In genomic region chr2L:21263470-21264146, dm6 we compare ENCODE assay signal across 1 fruit fly cellular context.
TF ChIP-seq lines count a peak whose summit lies in the region.

No protein-coding gene starts in this region.

TF ChIP-seq in whole organism, embryonic, 481 proteins besides CTCF, POLR2A, EP300 and RAD21 (continued from another document and continues in another):
- TF ChIP-seq HLH3B (GFP tag; IDR thresholded peaks at IDR 0.05; lab: Robert Waterston, UW) = peak; percentile 39; the same call in 1 of the 2 replicates
- TF ChIP-seq E2f2 (GFP tag; IDR thresholded peaks at IDR 0.05; lab: Robert Waterston, UW) = peak; percentile 14; the same call in 1 of the 2 replicates
- TF ChIP-seq CG3726 (GFP tag; IDR thresholded peaks at IDR 0.05; lab: Robert Waterston, UW) = no peak
- TF ChIP-seq CG6654 (GFP tag; optimal IDR thresholded peaks at IDR 0.05; lab: Kevin White, UChicago) = no peak
- peak; percentile 25 for TF ChIP-seq lab (GFP tag; optimal IDR thresholded peaks at IDR 0.05; lab: Kevin White, UChicago)
- no peak for TF ChIP-seq eve (GFP tag; optimal IDR thresholded peaks at IDR 0.05; lab: Kevin White, UChicago)
- TF ChIP-seq CG11560 (tag; IDR thresholded peaks at IDR 0.05; lab: Robert Waterston, UW) = no peak
- TF ChIP-seq Dip2 (GFP tag; IDR thresholded peaks at IDR 0.05; lab: Robert Waterston, UW) = no peak
- peak; percentile 37 for TF ChIP-seq CG3281 (GFP tag; optimal IDR thresholded peaks at IDR 0.05; lab: Kevin White, UChicago)
- TF ChIP-seq CG8944 (GFP tag; optimal IDR thresholded peaks at IDR 0.05; lab: Kevin White, UChicago) = no peak
- TF ChIP-seq CG17361 (GFP tag; IDR thresholded peaks at IDR 0.05; lab: Robert Waterston, UW) = 0 out of 3 replicates have a peak, but pooled peaks have one; percentile 40
- no peak for TF ChIP-seq ase (GFP tag; IDR thresholded peaks at IDR 0.05; lab: Robert Waterston, UW)
- TF ChIP-seq nerfin-2 (GFP tag; IDR thresholded peaks at IDR 0.05; lab: Robert Waterston, UW; ENCODE audit: partially characterized antibody) = no peak
- no peak for TF ChIP-seq Jarid2 (GFP tag; optimal IDR thresholded peaks at IDR 0.05; lab: Kevin White, UChicago)
- peak; percentile 23 for TF ChIP-seq org-1 (GFP tag; optimal IDR thresholded peaks at IDR 0.05; lab: Kevin White, UChicago)
- TF ChIP-seq Sox100B (GFP tag; optimal IDR thresholded peaks at IDR 0.05; lab: Kevin White, UChicago) = peak; percentile 60
- no peak for TF ChIP-seq crol (GFP tag; IDR thresholded peaks at IDR 0.05; lab: Robert Waterston, UW)
- no peak for TF ChIP-seq CG10147 (GFP tag; optimal IDR thresholded peaks at IDR 0.05; lab: Kevin White, UChicago)
- TF ChIP-seq crp (GFP tag; optimal IDR thresholded peaks at IDR 0.05; lab: Kevin White, UChicago) = peak in 1 of 2 experiments; percentile 68
- peak; percentile 70; the same call in 2 of the 3 replicates for TF ChIP-seq row (GFP tag; IDR thresholded peaks at IDR 0.05; lab: Robert Waterston, UW)
- TF ChIP-seq CG2120 (GFP tag; optimal IDR thresholded peaks at IDR 0.05; lab: Kevin White, UChicago) = peak; percentile 36
- peak; percentile 6 for TF ChIP-seq Myb (GFP tag; optimal IDR thresholded peaks at IDR 0.05; lab: Kevin White, UChicago)
- no peak for TF ChIP-seq Aef1 (GFP tag; IDR thresholded peaks at IDR 0.05; lab: Robert Waterston, UW)
- no peak for TF ChIP-seq her (GFP tag; optimal IDR thresholded peaks at IDR 0.05; lab: Kevin White, UChicago)
- no peak for TF ChIP-seq slou (GFP tag; optimal IDR thresholded peaks at IDR 0.05; lab: Kevin White, UChicago)
- TF ChIP-seq Hr3 (GFP tag; optimal IDR thresholded peaks at IDR 0.05; lab: Kevin White, UChicago) = peak; percentile 6
- peak; percentile 98 for TF ChIP-seq CG14710 (tag; optimal IDR thresholded peaks at IDR 0.05; lab: Kevin White, UChicago)
- TF ChIP-seq Sry-β (GFP tag; optimal IDR thresholded peaks at IDR 0.05; lab: Kevin White, UChicago) = no peak
- no peak for TF ChIP-seq CG17186 (GFP tag; optimal IDR thresholded peaks at IDR 0.05; lab: Kevin White, UChicago)
- TF ChIP-seq CG9797 (GFP tag; optimal IDR thresholded peaks at IDR 0.05; lab: Kevin White, UChicago) = no peak
- TF ChIP-seq CG12391 (tag; optimal IDR thresholded peaks at IDR 0.05; lab: Kevin White, UChicago) = peak; percentile 26
- TF ChIP-seq CG13123 (GFP tag; optimal IDR thresholded peaks at IDR 0.05; lab: Kevin White, UChicago) = no peak
- TF ChIP-seq CG31441 (GFP tag; IDR thresholded peaks at IDR 0.05; lab: Robert Waterston, UW) = peak; percentile 57
- TF ChIP-seq Doc3 (GFP tag; IDR thresholded peaks at IDR 0.05; lab: Robert Waterston, UW; ENCODE audit: partially characterized antibody) = no peak
- no peak for TF ChIP-seq pan (optimal IDR thresholded peaks at IDR 0.05; lab: Kevin White, UChicago)
- TF ChIP-seq pan (GFP tag; optimal IDR thresholded peaks at IDR 0.05 in 1 of 2, IDR thresholded peaks at IDR 0.05 in 1 of 2) = no peak
- no peak for TF ChIP-seq E2f1 (GFP tag; IDR thresholded peaks at IDR 0.05; lab: Robert Waterston, UW)
- no peak for TF ChIP-seq Hr51 (GFP tag; optimal IDR thresholded peaks at IDR 0.05; lab: Kevin White, UChicago)
- no peak for TF ChIP-seq C15 (GFP tag; IDR thresholded peaks at IDR 0.05; lab: Robert Waterston, UW)
- TF ChIP-seq CoRest (tag; optimal IDR thresholded peaks at IDR 0.05; lab: Kevin White, UChicago) = no peak
- TF ChIP-seq ab (GFP tag; optimal IDR thresholded peaks at IDR 0.05; lab: Kevin White, UChicago) = no peak
- peak; percentile 31 for TF ChIP-seq CG8388 (GFP tag; optimal IDR thresholded peaks at IDR 0.05; lab: Kevin White, UChicago)
- TF ChIP-seq CG16779 (GFP tag; IDR thresholded peaks at IDR 0.05; lab: Robert Waterston, UW) = no peak
- no peak for TF ChIP-seq CG4617 (GFP tag; optimal IDR thresholded peaks at IDR 0.05; lab: Kevin White, UChicago; ENCODE audit: borderline replicate concordance)
- no peak for TF ChIP-seq sr (GFP tag; IDR thresholded peaks at IDR 0.05; lab: Robert Waterston, UW)
- TF ChIP-seq D19A (tag; optimal IDR thresholded peaks at IDR 0.05; lab: Kevin White, UChicago) = peak; percentile 92
- no peak for TF ChIP-seq CG8478 (optimal IDR thresholded peaks at IDR 0.05; lab: Kevin White, UChicago)
- peak in 1 of 2 experiments; percentile 25 for TF ChIP-seq dpn (GFP tag; optimal IDR thresholded peaks at IDR 0.05; lab: Kevin White, UChicago)
- TF ChIP-seq HHEX (GFP tag; optimal IDR thresholded peaks at IDR 0.05; lab: Kevin White, UChicago) = no peak
- peak in 1 of 2 experiments; percentile 52 for TF ChIP-seq bsh (GFP tag; optimal IDR thresholded peaks at IDR 0.05; lab: Kevin White, UChicago)
- TF ChIP-seq Dip3 (GFP tag; optimal IDR thresholded peaks at IDR 0.05; lab: Kevin White, UChicago) = no peak
- no peak for TF ChIP-seq Antp (GFP tag; optimal IDR thresholded peaks at IDR 0.05; lab: Kevin White, UChicago)
- TF ChIP-seq CG17568 (GFP tag; optimal IDR thresholded peaks at IDR 0.05; lab: Kevin White, UChicago) = peak; percentile 12
- no peak for TF ChIP-seq Pdp1 (GFP tag; optimal IDR thresholded peaks at IDR 0.05; lab: Kevin White, UChicago)
- peak; percentile 39 for TF ChIP-seq Meics (GFP tag; optimal IDR thresholded peaks at IDR 0.05; lab: Kevin White, UChicago)
- TF ChIP-seq CG3065 (GFP tag; optimal IDR thresholded peaks at IDR 0.05; lab: Kevin White, UChicago) = no peak
- TF ChIP-seq kay (GFP tag; optimal IDR thresholded peaks at IDR 0.05; lab: Kevin White, UChicago) = no peak
- TF ChIP-seq ind (GFP tag; optimal IDR thresholded peaks at IDR 0.05; lab: Kevin White, UChicago) = peak; percentile 29
- peak; percentile 22 for TF ChIP-seq CG9727 (GFP tag; optimal IDR thresholded peaks at IDR 0.05; lab: Kevin White, UChicago)
- no peak for TF ChIP-seq zfh2 (GFP tag; optimal IDR thresholded peaks at IDR 0.05; lab: Kevin White, UChicago)
- no peak for TF ChIP-seq gro (GFP tag; optimal IDR thresholded peaks at IDR 0.05; lab: Kevin White, UChicago)
- no peak for TF ChIP-seq toy (GFP tag; IDR thresholded peaks at IDR 0.05; lab: Robert Waterston, UW)
- no peak for TF ChIP-seq Mad (GFP tag; optimal IDR thresholded peaks at IDR 0.05; lab: Kevin White, UChicago)
- TF ChIP-seq CG12299 (tag; optimal IDR thresholded peaks at IDR 0.05; lab: Kevin White, UChicago) = no peak
- no peak for TF ChIP-seq CG9932 (GFP tag; IDR thresholded peaks at IDR 0.05; lab: Robert Waterston, UW)
- no peak for TF ChIP-seq CG17612 (GFP tag; IDR thresholded peaks at IDR 0.05; lab: Robert Waterston, UW)
- no peak for TF ChIP-seq sisA (GFP tag; IDR thresholded peaks at IDR 0.05; lab: Robert Waterston, UW)
- TF ChIP-seq CG13296 (GFP tag; optimal IDR thresholded peaks at IDR 0.05; lab: Kevin White, UChicago) = no peak
- no peak for TF ChIP-seq bbx (GFP tag; IDR thresholded peaks at IDR 0.05; lab: Robert Waterston, UW; ENCODE audit: partially characterized antibody)
- TF ChIP-seq Spps (tag; optimal IDR thresholded peaks at IDR 0.05; lab: Kevin White, UChicago) = peak; percentile 4
- no peak for TF ChIP-seq CG12769 (tag; optimal IDR thresholded peaks at IDR 0.05; lab: Kevin White, UChicago)
- no peak for TF ChIP-seq cas (GFP tag; IDR thresholded peaks at IDR 0.05; lab: Robert Waterston, UW)
- TF ChIP-seq NC2α (GFP tag; optimal IDR thresholded peaks at IDR 0.05; lab: Kevin White, UChicago) = no peak
- TF ChIP-seq ac (GFP tag; optimal IDR thresholded peaks at IDR 0.05; lab: Kevin White, UChicago) = no peak
- no peak for TF ChIP-seq Kr (GFP tag; optimal IDR thresholded peaks at IDR 0.05; lab: Kevin White, UChicago)
- peak; percentile 61 for TF ChIP-seq CG17802 (tag; optimal IDR thresholded peaks at IDR 0.05; lab: Kevin White, UChicago)
- TF ChIP-seq pzg (GFP tag; optimal IDR thresholded peaks at IDR 0.05; lab: Kevin White, UChicago) = peak; percentile 21
- TF ChIP-seq kni (GFP tag; optimal IDR thresholded peaks at IDR 0.05; lab: Kevin White, UChicago) = no peak
- TF ChIP-seq Eip74EF (GFP tag; optimal IDR thresholded peaks at IDR 0.05; lab: Kevin White, UChicago) = no peak
- TF ChIP-seq slbo (GFP tag; IDR thresholded peaks at IDR 0.05; lab: Robert Waterston, UW) = no peak; the same call in 1 of the 2 replicates
- no peak for TF ChIP-seq D19B (GFP tag; optimal IDR thresholded peaks at IDR 0.05; lab: Kevin White, UChicago)
- no peak for TF ChIP-seq CG2116 (GFP tag; optimal IDR thresholded peaks at IDR 0.05; lab: Kevin White, UChicago)
- no peak for TF ChIP-seq CG10462 (GFP tag; optimal IDR thresholded peaks at IDR 0.05; lab: Kevin White, UChicago)
- peak; percentile 21 for TF ChIP-seq CG17385 (GFP tag; optimal IDR thresholded peaks at IDR 0.05; lab: Kevin White, UChicago)
- no peak for TF ChIP-seq tup (GFP tag; optimal IDR thresholded peaks at IDR 0.05; lab: Kevin White, UChicago)
- TF ChIP-seq CG11093 (GFP tag; IDR thresholded peaks at IDR 0.05; lab: Robert Waterston, UW) = no peak
- no peak for TF ChIP-seq CG9609 (GFP tag; optimal IDR thresholded peaks at IDR 0.05; lab: Kevin White, UChicago)
- peak; percentile 74 for TF ChIP-seq CG2199 (GFP tag; IDR thresholded peaks at IDR 0.05; lab: Robert Waterston, UW)
- no peak for TF ChIP-seq sna (GFP tag; IDR thresholded peaks at IDR 0.05; lab: Robert Waterston, UW; ENCODE audit: partially characterized antibody)
- no peak for TF ChIP-seq CG4854 (GFP tag; optimal IDR thresholded peaks at IDR 0.05; lab: Kevin White, UChicago)
- no peak for TF ChIP-seq chm (GFP tag; IDR thresholded peaks at IDR 0.05; lab: Robert Waterston, UW)
- TF ChIP-seq mam (GFP tag; optimal IDR thresholded peaks at IDR 0.05; lab: Kevin White, UChicago) = no peak
- TF ChIP-seq prd (optimal IDR thresholded peaks at IDR 0.05; lab: Kevin White, UChicago) = no peak
- no peak for TF ChIP-seq prd (GFP tag; IDR thresholded peaks at IDR 0.05; lab: Robert Waterston, UW)
- TF ChIP-seq CG15269 (tag; optimal IDR thresholded peaks at IDR 0.05; lab: Kevin White, UChicago) = no peak
- peak; percentile 28 for TF ChIP-seq wek (GFP tag; optimal IDR thresholded peaks at IDR 0.05; lab: Kevin White, UChicago)
- TF ChIP-seq CG8359 (GFP tag; optimal IDR thresholded peaks at IDR 0.05; lab: Kevin White, UChicago; ENCODE audit: borderline replicate concordance) = no peak
- no peak for TF ChIP-seq CG14667 (GFP tag; IDR thresholded peaks at IDR 0.05; lab: Robert Waterston, UW)
- TF ChIP-seq usp (GFP tag; optimal IDR thresholded peaks at IDR 0.05; lab: Kevin White, UChicago) = no peak
- peak; percentile 2 for TF ChIP-seq HmgZ (tag; optimal IDR thresholded peaks at IDR 0.05; lab: Kevin White, UChicago)
- TF ChIP-seq phol (tag; optimal IDR thresholded peaks at IDR 0.05; lab: Kevin White, UChicago) = peak; percentile 29
- TF ChIP-seq CG12236 (GFP tag; optimal IDR thresholded peaks at IDR 0.05; lab: Kevin White, UChicago) = no peak
- no peak for TF ChIP-seq emc (GFP tag; optimal IDR thresholded peaks at IDR 0.05; lab: Kevin White, UChicago)
- peak; percentile 47 for TF ChIP-seq gsb-n (tag; optimal IDR thresholded peaks at IDR 0.05; lab: Kevin White, UChicago)
- peak; percentile 6 for TF ChIP-seq CG13424 (tag; optimal IDR thresholded peaks at IDR 0.05; lab: Kevin White, UChicago)
- TF ChIP-seq unpg (GFP tag; optimal IDR thresholded peaks at IDR 0.05; lab: Kevin White, UChicago) = peak; percentile 51
- no peak for TF ChIP-seq ewg (GFP tag; optimal IDR thresholded peaks at IDR 0.05; lab: Kevin White, UChicago)
- TF ChIP-seq tx (GFP tag; optimal IDR thresholded peaks at IDR 0.05; lab: Kevin White, UChicago) = no peak
- no peak for TF ChIP-seq slp2 (GFP tag; optimal IDR thresholded peaks at IDR 0.05; lab: Kevin White, UChicago)
- peak; percentile 3 for TF ChIP-seq fd3F (GFP tag; optimal IDR thresholded peaks at IDR 0.05; lab: Kevin White, UChicago)
- TF ChIP-seq cg (GFP tag; optimal IDR thresholded peaks at IDR 0.05; lab: Kevin White, UChicago) = peak; percentile 54
- no peak for TF ChIP-seq fu2 (GFP tag; optimal IDR thresholded peaks at IDR 0.05; lab: Kevin White, UChicago)
- no peak for TF ChIP-seq jigr1 (GFP tag; IDR thresholded peaks at IDR 0.05; lab: Robert Waterston, UW)
- TF ChIP-seq ash1 (GFP tag; optimal IDR thresholded peaks at IDR 0.05; lab: Kevin White, UChicago) = no peak
- no peak for TF ChIP-seq CG18011 (GFP tag; optimal IDR thresholded peaks at IDR 0.05; lab: Kevin White, UChicago)
- no peak for TF ChIP-seq hbn (GFP tag; IDR thresholded peaks at IDR 0.05; lab: Robert Waterston, UW; ENCODE audit: partially characterized antibody)
- TF ChIP-seq CG1602 (GFP tag; optimal IDR thresholded peaks at IDR 0.05; lab: Kevin White, UChicago) = peak; percentile 5
- TF ChIP-seq lmd (GFP tag; IDR thresholded peaks at IDR 0.05; lab: Robert Waterston, UW) = no peak
- no peak for TF ChIP-seq CG10654 (GFP tag; optimal IDR thresholded peaks at IDR 0.05; lab: Kevin White, UChicago)
- TF ChIP-seq run (tag; optimal IDR thresholded peaks at IDR 0.05; lab: Kevin White, UChicago) = no peak
- TF ChIP-seq ssp (GFP tag; IDR thresholded peaks at IDR 0.05; lab: Robert Waterston, UW) = peak; percentile 83
- no peak for TF ChIP-seq CG6689 (GFP tag; IDR thresholded peaks at IDR 0.05; lab: Robert Waterston, UW)
- no peak for TF ChIP-seq jing (GFP tag; optimal IDR thresholded peaks at IDR 0.05; lab: Kevin White, UChicago)
- TF ChIP-seq CG12071 (GFP tag; optimal IDR thresholded peaks at IDR 0.05; lab: Kevin White, UChicago) = no peak
- no peak for TF ChIP-seq Hey (tag; optimal IDR thresholded peaks at IDR 0.05; lab: Kevin White, UChicago)
- peak; percentile 15; the same call in 1 of the 2 replicates for TF ChIP-seq onecut (GFP tag; IDR thresholded peaks at IDR 0.05; lab: Robert Waterston, UW)
- TF ChIP-seq CG3995 (GFP tag; optimal IDR thresholded peaks at IDR 0.05; lab: Kevin White, UChicago) = no peak
- no peak for TF ChIP-seq fd64A (GFP tag; optimal IDR thresholded peaks at IDR 0.05; lab: Kevin White, UChicago)
- no peak for TF ChIP-seq CrebB (tag; optimal IDR thresholded peaks at IDR 0.05; lab: Kevin White, UChicago)
- no peak for TF ChIP-seq Six4 (GFP tag; optimal IDR thresholded peaks at IDR 0.05; lab: Kevin White, UChicago)
- TF ChIP-seq Chrac-16 (GFP tag; optimal IDR thresholded peaks at IDR 0.05; lab: Kevin White, UChicago) = peak; percentile 45
- TF ChIP-seq CG16863 (GFP tag; optimal IDR thresholded peaks at IDR 0.05; lab: Kevin White, UChicago) = no peak
- peak; percentile 9 for TF ChIP-seq BEAF-32 (GFP tag; optimal IDR thresholded peaks at IDR 0.05; lab: Kevin White, UChicago)
- TF ChIP-seq CG1233 (GFP tag; optimal IDR thresholded peaks at IDR 0.05; lab: Kevin White, UChicago) = no peak
- no peak for TF ChIP-seq Hand (GFP tag; optimal IDR thresholded peaks at IDR 0.05; lab: Kevin White, UChicago)
- no peak for TF ChIP-seq CG6854 (GFP tag; optimal IDR thresholded peaks at IDR 0.05; lab: Kevin White, UChicago)
- peak; percentile 26 for TF ChIP-seq CG3407 (GFP tag; optimal IDR thresholded peaks at IDR 0.05; lab: Kevin White, UChicago)
